Fruit fly (Drosophila melanogaster) whole organism, embryonic: ENCODE data around the gene Pmm2.

Experiments
- Asciz ChIP-seq: fragments of 200-800 bp; sonication (Bioruptor generic); optimal IDR thresholded peaks from 2 replicates; lab custom pipeline; 2017; ENCODE audit warnings: missing biosample characterization, mild to moderate bottlenecking, missing genetic modification characterization, missing genetic modification reagents
- Awh ChIP-seq: fragments of 200-800 bp; sonication (Bioruptor generic); IDR thresholded peaks from 2 replicates; pipeline ENCODE4, ENCODE4 v1.3.6; 2022; ENCODE audit warnings: missing biosample characterization, missing genetic modification characterization
- Bteb2 ChIP-seq: fragments of 200-800 bp; sonication (Bioruptor generic); optimal IDR thresholded peaks from 2 replicates; lab custom pipeline; 2016; ENCODE audit warnings: missing biosample characterization, missing genetic modification characterization
- CG10147 ChIP-seq: fragments of 200-800 bp; sonication (Bioruptor generic); optimal IDR thresholded peaks from 2 replicates; lab custom pipeline; 2019; ENCODE audit warnings: missing biosample characterization, mild to moderate bottlenecking, missing genetic modification characterization, moderate library complexity
- CG10274 ChIP-seq: fragments of 200-800 bp; sonication (Bioruptor generic); optimal IDR thresholded peaks from 3 replicates; lab custom pipeline; 2017; ENCODE audit warnings: missing biosample characterization, mild to moderate bottlenecking, missing genetic modification characterization
- CG10462 ChIP-seq: fragments of 200-800 bp; sonication (Bioruptor generic); optimal IDR thresholded peaks from 2 replicates; lab custom pipeline; 2016; ENCODE audit warnings: missing biosample characterization, missing genetic modification characterization
- CG10959 ChIP-seq: fragments of 200-800 bp; sonication (Bioruptor generic); IDR thresholded peaks from 2 replicates; pipeline ENCODE4 v1.3.6; 2022; ENCODE audit warnings: missing biosample characterization, missing genetic modification characterization
- CG11696 ChIP-seq: fragments of 200-800 bp; sonication (Bioruptor generic); IDR thresholded peaks from 2 replicates; pipeline ENCODE4 v1.3.6; 2022; ENCODE audit warnings: missing biosample characterization, missing genetic modification characterization
- CG12744 ChIP-seq: fragments of 200-800 bp; sonication (Bioruptor generic); optimal IDR thresholded peaks from 2 replicates; lab custom pipeline; 2016; ENCODE audit warnings: missing biosample characterization, missing genetic modification characterization
- CG13296 ChIP-seq: fragments of 200-800 bp; sonication (Bioruptor generic); optimal IDR thresholded peaks from 3 replicates; lab custom pipeline; 2018; ENCODE audit warnings: missing biosample characterization, mild to moderate bottlenecking, missing genetic modification characterization
- CG14014 ChIP-seq: fragments of 200-800 bp; sonication (Bioruptor generic); IDR thresholded peaks from 2 replicates; pipeline ENCODE4 v1.3.6; 2022; ENCODE audit warnings: missing biosample characterization, missing genetic modification characterization
- CG14441 ChIP-seq: fragments of 200-800 bp; sonication (Bioruptor generic); IDR thresholded peaks from 2 replicates; pipeline ENCODE4 v1.3.6; 2022; ENCODE audit warnings: missing biosample characterization, missing genetic modification characterization
- CG1603 ChIP-seq: fragments of 200-800 bp; sonication (Bioruptor generic); optimal IDR thresholded peaks from 2 replicates; lab custom pipeline; 2019; ENCODE audit warnings: missing biosample characterization, mild to moderate bottlenecking, missing genetic modification characterization, moderate library complexity
- CG17912 ChIP-seq: fragments of 200-800 bp; sonication (Bioruptor generic); optimal IDR thresholded peaks from 2 replicates; lab custom pipeline; 2018; ENCODE audit warnings: missing biosample characterization, mild to moderate bottlenecking, missing genetic modification characterization
- CG18011 ChIP-seq: fragments of 200-800 bp; sonication (Bioruptor generic); optimal IDR thresholded peaks from 2 replicates; lab custom pipeline; 2017; ENCODE audit warnings: missing biosample characterization, missing genetic modification characterization, mild to moderate bottlenecking, moderate library complexity, missing genotype
- CG18476 ChIP-seq: fragments of 200-800 bp; sonication (Bioruptor generic); optimal IDR thresholded peaks from 2 replicates; lab custom pipeline; 2016; ENCODE audit warnings: missing biosample characterization, mild to moderate bottlenecking, missing genetic modification characterization
- CG18599 ChIP-seq: fragments of 200-800 bp; sonication (Bioruptor generic); optimal IDR thresholded peaks from 3 replicates; lab custom pipeline; 2017; ENCODE audit warnings: missing biosample characterization, missing genetic modification characterization, mild to moderate bottlenecking, moderate library complexity, missing genetic modification reagents
- CG2116 ChIP-seq: fragments of 200-800 bp; sonication (Bioruptor generic); optimal IDR thresholded peaks from 3 replicates; lab custom pipeline; 2018; ENCODE audit warnings: missing biosample characterization, mild to moderate bottlenecking, missing genetic modification characterization
- CG30020 ChIP-seq: fragments of 200-800 bp; optimal IDR thresholded peaks from 2 replicates; lab custom pipeline; 2019; ENCODE audit warnings: missing biosample characterization, mild to moderate bottlenecking, missing genetic modification characterization, moderate library complexity
- CG3065 ChIP-seq: fragments of 200-800 bp; sonication (Bioruptor generic); optimal IDR thresholded peaks from 2 replicates; lab custom pipeline; 2016; ENCODE audit warnings: missing biosample characterization, missing genetic modification characterization
- CG32772 ChIP-seq: fragments of 200-800 bp; sonication (Bioruptor generic); IDR thresholded peaks from 2 replicates; pipeline ENCODE4 v1.3.6; 2022; ENCODE audit warnings: missing biosample characterization, missing genetic modification characterization
- CG34422 ChIP-seq: fragments of 200-800 bp; sonication (Bioruptor generic); IDR thresholded peaks from 3 replicates; pipeline ENCODE4 v1.3.6; 2022; ENCODE audit warnings: missing biosample characterization, missing genetic modification characterization
- CG4730 ChIP-seq: fragments of 200-800 bp; sonication (Bioruptor generic); IDR thresholded peaks from 2 replicates; pipeline ENCODE4 v1.3.6; 2022; ENCODE audit warnings: missing biosample characterization, missing genetic modification characterization
- CG4820 ChIP-seq: fragments of 200-800 bp; sonication (Bioruptor generic); optimal IDR thresholded peaks from 3 replicates; lab custom pipeline; 2016; ENCODE audit warnings: missing biosample characterization, missing genetic modification characterization
- CG6175 ChIP-seq: fragments of 200-800 bp; sonication (Bioruptor generic); IDR thresholded peaks from 3 replicates; pipeline ENCODE4 v1.3.6; 2022; ENCODE audit warnings: missing biosample characterization, missing genetic modification characterization
- CG7357 ChIP-seq: fragments of 200-800 bp; sonication (Bioruptor generic); IDR thresholded peaks from 3 replicates; pipeline ENCODE4 v1.3.6; 2022; ENCODE audit warnings: missing biosample characterization, missing genetic modification characterization
- CG7987 ChIP-seq: fragments of 200-800 bp; sonication (Bioruptor generic); optimal IDR thresholded peaks from 2 replicates; lab custom pipeline; 2018; ENCODE audit warnings: missing biosample characterization, mild to moderate bottlenecking, missing genetic modification characterization, moderate library complexity
- CG8290 ChIP-seq, 3 experiments: fragments of 200-800 bp; sonication (Bioruptor generic); optimal IDR thresholded peaks; 2 replicates each; lab custom pipeline; 2016 to 2019; ENCODE audit warnings: missing biosample characterization in 3 of 3, missing genetic modification characterization in 3 of 3, mild to moderate bottlenecking in 2 of 3, moderate library complexity in 1 of 3
- CG9609 ChIP-seq: fragments of 200-800 bp; sonication (Bioruptor generic); optimal IDR thresholded peaks from 3 replicates; lab custom pipeline; 2016; ENCODE audit warnings: missing biosample characterization, missing genetic modification characterization
- D19B ChIP-seq: fragments of 200-800 bp; sonication (Bioruptor generic); optimal IDR thresholded peaks from 2 replicates; lab custom pipeline; 2017; ENCODE audit warnings: missing biosample characterization, mild to moderate bottlenecking, missing genetic modification characterization
- HLH3B ChIP-seq: fragments of 200-800 bp; sonication (Bioruptor generic); IDR thresholded peaks from 2 replicates; pipeline ENCODE4 v1.3.6; 2022; ENCODE audit warnings: missing biosample characterization, missing genetic modification characterization
- HLH4C ChIP-seq: fragments of 200-800 bp; sonication (Bioruptor generic); IDR thresholded peaks from 3 replicates; pipeline ENCODE4 v1.3.6; 2022; ENCODE audit warnings: missing biosample characterization, missing genetic modification characterization; ENCODE audit not compliant: partially characterized antibody
- Meics ChIP-seq: fragments of 200-800 bp; sonication (Bioruptor generic); optimal IDR thresholded peaks from 2 replicates; lab custom pipeline; 2017; ENCODE audit warnings: missing biosample characterization, mild to moderate bottlenecking, missing genetic modification characterization
- NFAT ChIP-seq: fragments of 200-800 bp; sonication (Bioruptor generic); IDR thresholded peaks from 2 replicates; pipeline ENCODE4 v1.3.6; 2022; ENCODE audit warnings: missing biosample characterization, missing genetic modification characterization
- Sox100B ChIP-seq: fragments of 200-800 bp; sonication (Bioruptor generic); optimal IDR thresholded peaks from 3 replicates; lab custom pipeline; 2018; ENCODE audit warnings: missing biosample characterization, mild to moderate bottlenecking, missing genetic modification characterization
- Stat92E ChIP-seq, 3 experiments: fragments of >200 bp in 2 of 3; fragments of 200-800 bp in 1 of 3; sonication (Bioruptor generic) in 1 of 3; optimal IDR thresholded peaks; 2 replicates each; lab custom pipeline; 2017 to 2019; ENCODE audit warnings: missing biosample characterization in 3 of 3, missing genetic modification characterization in 3 of 3, mild to moderate bottlenecking in 1 of 3, moderate library complexity in 1 of 3
- cas ChIP-seq: fragments of 200-800 bp; sonication (Bioruptor generic); IDR thresholded peaks from 2 replicates; pipeline ENCODE4 v1.3.6; 2022; ENCODE audit warnings: missing biosample characterization, missing genetic modification characterization
- caup ChIP-seq: fragments of 200-800 bp; sonication (Bioruptor generic); optimal IDR thresholded peaks from 3 replicates; lab custom pipeline; 2017; ENCODE audit warnings: missing biosample characterization, mild to moderate bottlenecking, missing genetic modification characterization, moderate library complexity; ENCODE audit not compliant: severe bottlenecking
- chif ChIP-seq, 2 experiments: fragments of 200-800 bp; sonication (Bioruptor generic); optimal IDR thresholded peaks; 3 replicates each; lab custom pipeline; 2016; ENCODE audit warnings: missing biosample characterization in 2 of 2, missing genetic modification characterization in 2 of 2
- chn ChIP-seq: fragments of 200-800 bp; sonication (Bioruptor generic); optimal IDR thresholded peaks from 2 replicates; lab custom pipeline; 2016; ENCODE audit warnings: missing biosample characterization, missing genetic modification characterization
- gro ChIP-seq: fragments of 200-800 bp; sonication (Bioruptor generic); optimal IDR thresholded peaks from 2 replicates; lab custom pipeline; 2016; ENCODE audit warnings: missing biosample characterization, missing genetic modification characterization
- gsb ChIP-seq: fragments of 200-800 bp; sonication (Bioruptor generic); IDR thresholded peaks from 2 replicates; pipeline ENCODE4 v1.3.6; 2022; ENCODE audit warnings: missing biosample characterization, missing genetic modification characterization
- insv ChIP-seq, 2 experiments: fragments of 200-800 bp; sonication (Bioruptor generic); optimal IDR thresholded peaks; 3 replicates each; lab custom pipeline; 2016 to 2018; ENCODE audit warnings: missing biosample characterization in 2 of 2, missing genetic modification characterization in 2 of 2
- nerfin-2 ChIP-seq: fragments of 200-800 bp; sonication (Bioruptor generic); IDR thresholded peaks from 2 replicates; pipeline ENCODE4 v1.3.6; 2022; ENCODE audit warnings: missing biosample characterization, missing genetic modification characterization; ENCODE audit not compliant: partially characterized antibody
- pzg ChIP-seq: fragments of 200-800 bp; sonication (Bioruptor generic); optimal IDR thresholded peaks from 3 replicates; lab custom pipeline; 2018; ENCODE audit warnings: missing biosample characterization, mild to moderate bottlenecking, missing genetic modification characterization, moderate library complexity
- ro ChIP-seq: fragments of 200-800 bp; sonication (Bioruptor generic); IDR thresholded peaks from 2 replicates; pipeline ENCODE4 v1.3.6; 2022; ENCODE audit warnings: missing biosample characterization, missing genetic modification characterization
- sr ChIP-seq: fragments of 200-800 bp; sonication (Bioruptor generic); IDR thresholded peaks from 3 replicates; pipeline ENCODE4 v1.3.6; 2022; ENCODE audit warnings: missing biosample characterization, missing genetic modification characterization
- tll ChIP-seq, 2 experiments: fragments of 200-800 bp in 1 of 2; fragments of >200 bp in 1 of 2; sonication (Bioruptor generic) in 1 of 2; optimal IDR thresholded peaks; 2 replicates each; lab custom pipeline; 2017 to 2019; ENCODE audit warnings: missing biosample characterization in 2 of 2, missing genetic modification characterization in 2 of 2, mild to moderate bottlenecking in 1 of 2, moderate library complexity in 1 of 2
- usp ChIP-seq: fragments of >200 bp; optimal IDR thresholded peaks from 2 replicates; lab custom pipeline; 2017; ENCODE audit warnings: missing biosample characterization, missing genetic modification characterization

Gene Pmm2

DNA sequence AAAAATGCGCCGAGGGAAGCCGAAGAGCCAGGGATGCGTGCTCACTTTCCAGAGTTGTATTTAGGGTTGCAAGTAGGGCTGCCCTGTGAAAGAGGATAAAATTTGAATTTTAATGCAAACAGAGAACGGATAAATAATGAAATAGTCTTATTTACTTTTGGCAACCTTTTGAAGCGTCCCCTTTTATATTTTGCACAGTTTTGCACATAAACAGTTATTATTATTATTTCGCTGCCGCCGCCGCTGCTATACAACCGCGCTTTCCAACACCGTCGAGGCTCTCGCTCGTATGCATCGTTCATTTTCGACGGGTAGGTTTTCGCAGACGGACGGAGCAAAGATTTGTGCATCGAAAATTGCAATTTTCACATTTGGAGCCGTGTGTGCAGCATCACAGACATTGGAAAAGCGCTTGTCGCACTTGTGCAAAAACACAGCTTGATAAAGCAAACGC lies 19.6 kb upstream of the Pmm2 start, which contains the start of the genes sti and tral (continued):
- peak; percentile 80 for TF ChIP-seq HLH3B (GFP tag; lab: Robert Waterston, UW)
- peak; percentile 74 for TF ChIP-seq CG4730 (GFP tag; lab: Robert Waterston, UW)
- peak; percentile 82 for TF ChIP-seq CG18011
- TF ChIP-seq chn (GFP tag; lab: Kevin White, UChicago): peak; percentile 94
- TF ChIP-seq CG10462: peak; percentile 85
- peak; percentile 88 for TF ChIP-seq Meics
- peak; percentile 93 for TF ChIP-seq pzg (GFP tag; lab: Kevin White, UChicago)
- TF ChIP-seq CG13296 (GFP tag; lab: Kevin White, UChicago): peak; percentile 72
- TF ChIP-seq Stat92E (GFP tag; optimal IDR thresholded peaks at IDR 0.05; lab: Kevin White, UChicago): peak in 1 of 3 experiments; percentile 2
- TF ChIP-seq CG32772 (GFP tag; lab: Robert Waterston, UW): peak; percentile 79
- peak; percentile 90 for TF ChIP-seq CG12744 (GFP tag; lab: Kevin White, UChicago)
- peak; percentile 84 for TF ChIP-seq CG8290 (GFP tag; optimal IDR thresholded peaks at IDR 0.05; lab: Kevin White, UChicago)
- peak; percentile 54 to 75 for TF ChIP-seq CG8290 (tag; optimal IDR thresholded peaks at IDR 0.05; lab: Kevin White, UChicago)
- no peak for TF ChIP-seq tll (GFP tag; optimal IDR thresholded peaks at IDR 0.05; lab: Kevin White, UChicago)
- TF ChIP-seq gsb (GFP tag; lab: Robert Waterston, UW): peak; percentile 57
- TF ChIP-seq CG7987 (GFP tag; lab: Kevin White, UChicago): peak; percentile 68
- TF ChIP-seq chif (GFP tag; optimal IDR thresholded peaks at IDR 0.05; lab: Kevin White, UChicago): peak; percentile 85 to 93
- peak; percentile 39; the same call in 1 of the 3 replicates for TF ChIP-seq sr (GFP tag; lab: Robert Waterston, UW)
- peak in 1 of 2 experiments; percentile 74 for TF ChIP-seq insv (GFP tag; optimal IDR thresholded peaks at IDR 0.05; lab: Kevin White, UChicago)
- TF ChIP-seq CG4820 (GFP tag; lab: Kevin White, UChicago): peak; percentile 89
- peak; percentile 82 for TF ChIP-seq CG10147
- TF ChIP-seq CG1603 (tag; lab: Kevin White, UChicago): peak; percentile 88
- peak; percentile 65; the same call in 2 of the 3 replicates for TF ChIP-seq CG7357 (GFP tag; lab: Robert Waterston, UW)
- TF ChIP-seq CG10959 (GFP tag; lab: Robert Waterston, UW): peak; percentile 72
- TF ChIP-seq CG17912 (GFP tag; lab: Kevin White, UChicago): peak; percentile 69
- TF ChIP-seq CG34422 (GFP tag; lab: Robert Waterston, UW): peak; percentile 79; the same call in 2 of the 3 replicates
- TF ChIP-seq usp: no peak
- no peak for TF ChIP-seq HLH4C
- TF ChIP-seq CG18599 (GFP tag; lab: Kevin White, UChicago): peak; percentile 93
- TF ChIP-seq NFAT (GFP tag; lab: Robert Waterston, UW): peak; percentile 88
- TF ChIP-seq CG3065 (GFP tag; lab: Kevin White, UChicago): peak; percentile 64
- peak; percentile 75 for TF ChIP-seq CG30020 (tag; lab: Kevin White, UChicago)
- peak; percentile 100 for TF ChIP-seq CG2116 (GFP tag; lab: Kevin White, UChicago)
- TF ChIP-seq nerfin-2 (GFP tag; lab: Robert Waterston, UW): 0 out of 2 replicates have a peak, but pooled peaks have one; percentile 31
- TF ChIP-seq caup (GFP tag; lab: Kevin White, UChicago): peak; percentile 87
- peak; percentile 95 for TF ChIP-seq gro (GFP tag; lab: Kevin White, UChicago)
- TF ChIP-seq CG10274: peak; percentile 61
- peak; percentile 81; the same call in 1 of the 2 replicates for TF ChIP-seq cas
- TF ChIP-seq D19B (GFP tag; lab: Kevin White, UChicago): peak; percentile 76
- peak; percentile 77 for TF ChIP-seq Sox100B (GFP tag; lab: Kevin White, UChicago)
- peak; percentile 40 for TF ChIP-seq Asciz (GFP tag; lab: Kevin White, UChicago)
- TF ChIP-seq CG18476 (GFP tag; lab: Kevin White, UChicago): peak; percentile 88
- peak; percentile 90 for TF ChIP-seq Bteb2 (GFP tag; lab: Kevin White, UChicago)
- TF ChIP-seq CG14441 (GFP tag; lab: Robert Waterston, UW): peak; percentile 86
- peak; percentile 78 for TF ChIP-seq CG6175 (GFP tag; lab: Robert Waterston, UW)
- peak; percentile 94 for TF ChIP-seq CG9609 (GFP tag; lab: Kevin White, UChicago)
- peak; percentile 57; the same call in 1 of the 2 replicates for TF ChIP-seq ro
- peak; percentile 87 for TF ChIP-seq CG14014 (GFP tag; lab: Robert Waterston, UW)
- peak; percentile 61 for TF ChIP-seq Awh
- peak; percentile 41; the same call in 1 of the 2 replicates for TF ChIP-seq CG11696 (GFP tag; lab: Robert Waterston, UW)
